Worm (Caenorhabditis elegans): ENCODE measurements around the gene mec-10.

DNA sequence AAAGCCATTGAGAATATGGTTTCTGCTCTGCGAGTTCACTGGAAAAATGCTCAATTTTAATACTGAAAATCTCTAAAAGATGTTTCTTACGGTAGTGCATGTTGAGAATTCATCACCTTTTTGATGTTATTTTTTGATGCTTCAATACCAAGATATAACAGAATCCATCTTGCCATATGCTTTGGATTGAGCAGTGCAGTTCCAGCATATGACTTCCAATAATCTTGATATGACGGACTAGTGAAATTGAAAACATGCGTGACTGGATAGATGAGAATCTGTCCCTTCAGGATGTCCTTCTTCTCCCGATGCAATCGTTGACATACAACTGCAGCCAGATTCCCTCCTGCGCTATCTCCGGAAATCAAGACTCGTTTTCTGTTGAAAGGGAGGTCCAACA is 9.2 kb downstream of the mec-10 start:
- TF ChIP-seq lsy-2 (tag; optimal IDR thresholded peaks at IDR 0.05) (no peak), zag-1 (tag; optimal IDR thresholded peaks at IDR 0.05) (no peak), ztf-11 (tag; optimal IDR thresholded peaks at IDR 0.05) (no peak), mbf-1 (tag; optimal IDR thresholded peaks at IDR 0.05) (no peak), lin-39 (tag; optimal IDR thresholded peaks at IDR 0.05) (no peak)
